Fruit fly (Drosophila melanogaster): ENCODE data around the gene CG45428.

Gene CG45428

DNA sequence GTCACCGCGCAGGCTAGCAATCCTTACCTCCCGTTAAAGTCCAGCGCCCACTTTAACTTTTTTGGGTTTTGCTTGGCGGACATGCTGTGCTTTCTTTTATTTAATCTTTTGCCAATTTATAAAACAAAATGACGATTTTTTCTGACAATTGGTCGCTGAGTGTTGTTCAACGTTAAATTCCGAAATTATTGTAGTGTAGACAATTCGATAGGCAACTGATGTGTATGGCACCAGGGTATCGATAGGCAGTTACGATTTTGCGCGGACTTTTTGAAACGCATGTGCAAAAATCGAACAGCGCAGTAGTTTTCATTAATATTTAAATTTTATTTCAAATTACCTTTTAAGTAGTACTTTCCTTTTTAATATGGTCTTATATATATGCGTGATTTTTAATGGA, 31.2 kb upstream of the CG45428 start, which contains the start of gene EMC4 (continued):
- TF ChIP-seq Ets96B (tag; optimal IDR thresholded peaks at IDR 0.05) (no peak), Blimp-1 (GFP tag; optimal IDR thresholded peaks at IDR 0.05) (no peak), topi (GFP tag; optimal IDR thresholded peaks at IDR 0.05) (peak; percentile 46), salr (GFP tag; optimal IDR thresholded peaks at IDR 0.05) (no peak), cyc (GFP tag; optimal IDR thresholded peaks at IDR 0.05) (peak; percentile 60), Lpt (GFP tag; optimal IDR thresholded peaks at IDR 0.05) (no peak), fkh (GFP tag; optimal IDR thresholded peaks at IDR 0.05) (no peak), Eip75B (GFP tag; optimal IDR thresholded peaks at IDR 0.05) (peak; percentile 44), CG34406 (GFP tag; optimal IDR thresholded peaks at IDR 0.05) (no peak), Hr38 (GFP tag; optimal IDR thresholded peaks at IDR 0.05) (no peak), dsx (GFP tag; optimal IDR thresholded peaks at IDR 0.05; ENCODE audit: poor library complexity, severe bottlenecking) (no peak), CG11762 (GFP tag; optimal IDR thresholded peaks at IDR 0.05; ENCODE audit: insufficient read depth) (no peak), CG6792 (GFP tag; optimal IDR thresholded peaks at IDR 0.05) (peak; percentile 36), Gug (GFP tag; IDR thresholded peaks at IDR 0.05) (no peak), CG15336 (GFP tag; IDR thresholded peaks at IDR 0.05) (no peak), Sox15 (GFP tag; optimal IDR thresholded peaks at IDR 0.05) (no peak), svp (GFP tag) (peak; percentile 2), achi (GFP tag; optimal IDR thresholded peaks at IDR 0.05) (peak; percentile 90), vri (GFP tag; optimal IDR thresholded peaks at IDR 0.05) (peak; percentile 63), eg (GFP tag; IDR thresholded peaks at IDR 0.05) (0 out of 3 replicates have a peak, but pooled peaks have one; percentile 32), net (GFP tag; optimal IDR thresholded peaks at IDR 0.05) (no peak), CG10631 (GFP tag; optimal IDR thresholded peaks at IDR 0.05) (peak; percentile 11), ss (GFP tag; optimal IDR thresholded peaks at IDR 0.05) (peak in 1 of 2 experiments; percentile 22), dac (GFP tag; optimal IDR thresholded peaks at IDR 0.05) (no peak), CG1621 (tag; optimal IDR thresholded peaks at IDR 0.05) (no peak), CG4318 (GFP tag; optimal IDR thresholded peaks at IDR 0.05) (no peak), fd59A (GFP tag; optimal IDR thresholded peaks at IDR 0.05) (no peak), Hr4 (GFP tag; optimal IDR thresholded peaks at IDR 0.05) (no peak), Smox (GFP tag; optimal IDR thresholded peaks at IDR 0.05) (no peak), CG32006 (GFP tag; optimal IDR thresholded peaks at IDR 0.05) (no peak), Ets21C (GFP tag; optimal IDR thresholded peaks at IDR 0.05) (no peak), CG6276 (GFP tag; optimal IDR thresholded peaks at IDR 0.05) (no peak), CG3919 (GFP tag; optimal IDR thresholded peaks at IDR 0.05) (peak; percentile 63)

DNA sequence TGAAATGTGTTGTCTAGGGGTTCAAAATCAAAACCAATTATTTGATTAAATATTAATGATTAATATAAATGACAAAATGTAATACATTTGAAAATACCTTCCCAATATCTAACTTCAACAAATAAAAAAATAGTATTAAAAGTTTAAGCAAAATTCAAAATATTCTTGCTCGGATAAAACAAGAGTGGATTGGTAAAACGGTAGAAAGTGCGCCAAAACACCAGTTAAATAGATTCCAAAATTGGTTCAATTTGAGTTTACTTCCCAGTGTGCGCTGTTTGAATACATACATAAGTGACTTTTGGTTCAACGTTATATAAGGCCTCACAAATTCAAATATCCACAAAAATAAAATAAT, 28.2 kb upstream of the CG45428 start:
- TF ChIP-seq fd85E (GFP tag; optimal IDR thresholded peaks at IDR 0.05) (peak; percentile 41), cyc (GFP tag; optimal IDR thresholded peaks at IDR 0.05) (no peak), svp (GFP tag) (peak; percentile 73), CG6854 (GFP tag; optimal IDR thresholded peaks at IDR 0.05) (peak; percentile 22), Ets96B (tag; optimal IDR thresholded peaks at IDR 0.05) (peak; percentile 76), Lpt (GFP tag; optimal IDR thresholded peaks at IDR 0.05) (peak; percentile 72), Blimp-1 (GFP tag; optimal IDR thresholded peaks at IDR 0.05) (peak; percentile 8), salr (GFP tag; optimal IDR thresholded peaks at IDR 0.05) (peak in 1 of 2 experiments; percentile 73), CG31627 (GFP tag; optimal IDR thresholded peaks at IDR 0.05) (peak; percentile 39), CG1621 (tag; optimal IDR thresholded peaks at IDR 0.05) (peak; percentile 40), fkh (GFP tag; optimal IDR thresholded peaks at IDR 0.05) (peak; percentile 5), vri (GFP tag; optimal IDR thresholded peaks at IDR 0.05) (no peak), CG3032 (tag; optimal IDR thresholded peaks at IDR 0.05) (peak; percentile 58), lz (GFP tag; optimal IDR thresholded peaks at IDR 0.05) (peak; percentile 73), CG3919 (GFP tag; optimal IDR thresholded peaks at IDR 0.05) (peak; percentile 60), Met (GFP tag; optimal IDR thresholded peaks at IDR 0.05) (peak; percentile 73), CG15336 (GFP tag; IDR thresholded peaks at IDR 0.05) (peak; percentile 91), acj6 (GFP tag; optimal IDR thresholded peaks at IDR 0.05) (peak; percentile 79), CG8632 (GFP tag; optimal IDR thresholded peaks at IDR 0.05) (peak; percentile 75), Ets21C (GFP tag; optimal IDR thresholded peaks at IDR 0.05) (peak; percentile 9), esn (GFP tag; optimal IDR thresholded peaks at IDR 0.05) (peak; percentile 76), CG6276 (GFP tag; optimal IDR thresholded peaks at IDR 0.05) (peak; percentile 85), Gug (GFP tag; IDR thresholded peaks at IDR 0.05) (no peak), Hr4 (GFP tag; optimal IDR thresholded peaks at IDR 0.05) (peak; percentile 77), CG7368 (GFP tag; optimal IDR thresholded peaks at IDR 0.05) (peak; percentile 29), Hr38 (GFP tag; optimal IDR thresholded peaks at IDR 0.05) (no peak), achi (GFP tag; optimal IDR thresholded peaks at IDR 0.05) (no peak), CG4318 (GFP tag; optimal IDR thresholded peaks at IDR 0.05) (no peak), Sox102F (GFP tag; optimal IDR thresholded peaks at IDR 0.05) (peak; percentile 75), Sox14 (GFP tag; optimal IDR thresholded peaks at IDR 0.05) (peak; percentile 54), OdsH (GFP tag; optimal IDR thresholded peaks at IDR 0.05) (peak; percentile 82), dac (GFP tag; optimal IDR thresholded peaks at IDR 0.05) (peak; percentile 45), CG34406 (GFP tag; optimal IDR thresholded peaks at IDR 0.05) (peak; percentile 79), net (GFP tag; optimal IDR thresholded peaks at IDR 0.05) (peak; percentile 65), CG8119 (GFP tag; IDR thresholded peaks at IDR 0.05) (peak; percentile 90), eg (GFP tag; IDR thresholded peaks at IDR 0.05) (peak; percentile 71), Sox15 (GFP tag; optimal IDR thresholded peaks at IDR 0.05) (peak; percentile 34)
